Fruit fly (Drosophila melanogaster): ENCODE data around the gene PGAP5.

PGAP5 gene

DNA sequence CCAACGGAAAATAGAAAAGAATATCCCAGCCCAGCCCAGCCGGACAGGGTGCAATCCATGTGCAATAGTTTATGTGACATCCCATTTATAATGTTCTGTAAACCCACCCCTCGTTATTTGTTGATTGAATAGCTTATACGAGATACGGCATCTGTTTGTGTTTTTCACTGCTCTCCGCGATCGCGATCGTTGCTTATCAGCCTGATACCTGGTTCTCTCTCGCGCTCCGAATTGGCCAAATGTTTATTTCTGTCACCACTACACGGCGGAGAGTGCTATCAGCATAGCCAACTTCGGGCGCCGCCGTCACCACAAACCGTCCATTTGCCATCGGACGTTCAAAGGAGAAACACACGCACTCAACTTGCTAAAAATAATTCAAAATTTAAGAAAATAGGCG, 15.3 kb downstream of the PGAP5 start, which contains the start of gene CG8353 (continued):
- TF ChIP-seq CG18599 (GFP tag; optimal IDR thresholded peaks at IDR 0.05) (no peak), MESR4 (GFP tag; optimal IDR thresholded peaks at IDR 0.05) (peak; percentile 28), sr (GFP tag; IDR thresholded peaks at IDR 0.05) (no peak), wek (GFP tag; optimal IDR thresholded peaks at IDR 0.05) (peak; percentile 71), zfh1 (GFP tag; IDR thresholded peaks at IDR 0.05) (0 out of 3 replicates have a peak, but pooled peaks have one; percentile 50), Lpt (GFP tag; optimal IDR thresholded peaks at IDR 0.05) (no peak), mirr (GFP tag; optimal IDR thresholded peaks at IDR 0.05) (peak; percentile 80), Trl (optimal IDR thresholded peaks at IDR 0.05) (peak in 1 of 2 experiments; percentile 62), Trl (GFP tag; optimal IDR thresholded peaks at IDR 0.05) (no peak), CG13287 (GFP tag; IDR thresholded peaks at IDR 0.05; ENCODE audit: partially characterized antibody) (0 out of 2 replicates have a peak, but pooled peaks have one; percentile 20), Adf1 (GFP tag; IDR thresholded peaks at IDR 0.05) (peak; percentile 42; the same call in 1 of the 2 replicates), CG6854 (GFP tag; optimal IDR thresholded peaks at IDR 0.05) (peak; percentile 27), Jarid2 (GFP tag; optimal IDR thresholded peaks at IDR 0.05) (peak; percentile 29), row (GFP tag; IDR thresholded peaks at IDR 0.05) (0 out of 3 replicates have a peak, but pooled peaks have one; percentile 6), sug (tag; optimal IDR thresholded peaks at IDR 0.05) (peak; percentile 32), E2f1 (GFP tag; IDR thresholded peaks at IDR 0.05) (no peak), seq (GFP tag; IDR thresholded peaks at IDR 0.05) (0 out of 2 replicates have a peak, but pooled peaks have one; percentile 30), Drgx (GFP tag; IDR thresholded peaks at IDR 0.05) (peak; percentile 15; the same call in 1 of the 2 replicates), MBD-R2 (GFP tag; IDR thresholded peaks at IDR 0.05) (0 out of 2 replicates have a peak, but pooled peaks have one; percentile 23)

DNA sequence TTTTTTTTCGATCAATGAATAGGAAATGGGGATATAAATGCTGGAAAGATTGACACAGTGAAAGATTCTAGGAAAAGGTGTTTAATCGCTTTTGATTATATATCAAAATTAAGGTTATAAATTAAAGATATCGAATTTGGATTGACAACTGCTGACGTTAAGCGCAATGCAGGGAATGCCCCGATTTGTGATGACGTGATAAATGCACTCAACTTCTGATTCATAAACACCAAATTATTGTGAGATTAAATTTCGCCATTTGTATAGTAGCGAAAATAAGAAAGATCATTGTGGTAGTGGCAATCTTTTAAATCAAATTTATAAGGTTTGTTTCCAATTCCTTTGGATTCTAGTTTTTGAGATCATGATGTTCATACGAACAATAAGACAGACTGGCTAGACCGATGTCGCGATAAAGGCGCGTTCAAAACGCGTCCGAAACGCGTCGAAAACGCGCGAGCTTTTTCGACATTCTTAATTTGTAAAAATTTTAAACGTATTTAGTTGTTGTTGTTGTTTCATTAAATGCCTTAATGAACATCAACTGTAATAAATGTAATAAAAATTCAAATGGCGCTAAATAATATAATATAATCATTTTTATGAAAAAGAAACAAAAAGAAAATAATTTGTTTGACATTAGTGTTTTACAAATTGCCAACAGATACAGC, 16.7 kb downstream of the PGAP5 start, which contains the start of gene CG8349:
Gene CG8349, plus strand, starts transcription at position 657 of the 671 bp plus-strand sequence.
- TF ChIP-seq unpg (GFP tag; optimal IDR thresholded peaks at IDR 0.05) (no peak), sens (GFP tag) (peak; percentile 8), CG8359 (GFP tag; optimal IDR thresholded peaks at IDR 0.05; ENCODE audit: borderline replicate concordance) (peak; percentile 99)

DNA sequence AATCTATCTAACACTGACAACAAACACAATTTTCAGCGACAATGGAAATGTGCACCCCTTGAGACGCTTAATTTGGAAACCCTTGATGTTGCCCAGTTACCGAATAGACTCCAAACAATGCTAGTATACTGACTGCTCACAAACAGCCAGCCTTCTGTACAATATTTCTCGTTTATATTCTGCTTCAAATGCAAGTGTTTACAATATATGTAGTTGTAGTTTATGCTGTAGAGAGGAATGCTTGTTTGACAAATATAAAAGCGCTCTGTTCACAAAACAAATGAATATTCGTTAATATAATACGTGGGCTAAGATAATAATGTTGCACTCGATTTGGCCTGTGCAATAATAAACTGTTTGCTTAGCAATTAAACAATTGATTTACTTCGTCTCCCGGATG, 19.2 kb downstream of the PGAP5 start, which contains the start of gene CG8292:
Gene CG8292, minus strand, starts transcription at position 101 of the 400 bp plus-strand sequence.
- TF ChIP-seq hbn (GFP tag; IDR thresholded peaks at IDR 0.05; ENCODE audit: partially characterized antibody): no peak
- no peak for TF ChIP-seq trh (GFP tag; optimal IDR thresholded peaks at IDR 0.05)

DNA sequence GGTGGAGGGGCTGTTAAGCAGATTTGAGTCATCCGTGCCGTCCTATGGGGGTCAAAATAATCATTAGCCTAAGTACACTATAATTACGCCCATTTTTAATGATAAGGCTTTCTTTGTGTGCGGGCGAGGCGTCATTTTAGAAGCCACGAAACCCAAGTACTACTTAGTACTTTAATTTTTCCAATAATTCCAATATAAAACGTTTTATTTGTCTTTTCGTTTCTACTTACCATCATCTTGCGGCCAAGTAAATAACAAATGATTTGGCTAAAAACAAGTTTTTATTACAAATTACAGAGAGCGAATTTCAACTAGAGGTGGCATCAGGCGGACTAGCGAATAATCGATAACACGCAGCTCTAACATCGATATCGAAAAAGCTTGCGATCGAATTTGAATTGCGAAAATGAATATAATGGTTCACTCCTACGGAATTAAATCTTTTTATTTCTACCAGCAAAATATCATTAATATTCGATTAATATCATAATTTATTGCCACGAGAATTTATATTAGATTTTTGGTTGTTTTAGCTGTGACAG, 21.8 kb downstream of the PGAP5 start, which contains the start of gene Snx6:
Gene Snx6, minus strand, starts transcription at position 349 of the 542 bp plus-strand sequence.
- TF ChIP-seq CG2129 (GFP tag; IDR thresholded peaks at IDR 0.05; ENCODE audit: partially characterized antibody) (peak; percentile 46; the same call in 1 of the 2 replicates), CG10267 (tag; optimal IDR thresholded peaks at IDR 0.05) (peak; percentile 26), CG12942 (GFP tag; optimal IDR thresholded peaks at IDR 0.05) (no peak), dimm (GFP tag; IDR thresholded peaks at IDR 0.05) (no peak), zen2 (GFP tag; IDR thresholded peaks at IDR 0.05; ENCODE audit: partially characterized antibody) (peak; percentile 59), stwl (tag; optimal IDR thresholded peaks at IDR 0.05) (peak; percentile 62), jumu (GFP tag; optimal IDR thresholded peaks at IDR 0.05) (no peak), phol (tag; optimal IDR thresholded peaks at IDR 0.05) (peak; percentile 46), Sry-δ (GFP tag; optimal IDR thresholded peaks at IDR 0.05) (peak; percentile 87), CG14667 (GFP tag; IDR thresholded peaks at IDR 0.05) (no peak), caup (GFP tag; optimal IDR thresholded peaks at IDR 0.05; ENCODE audit: severe bottlenecking) (no peak), knrl (GFP tag; IDR thresholded peaks at IDR 0.05; ENCODE audit: partially characterized antibody) (peak; percentile 40; the same call in 1 of the 3 replicates), BEAF-32 (GFP tag; optimal IDR thresholded peaks at IDR 0.05) (peak; percentile 64), lbe (GFP tag; optimal IDR thresholded peaks at IDR 0.05) (peak; percentile 56), lov (optimal IDR thresholded peaks at IDR 0.05) (no peak), lov (GFP tag; IDR thresholded peaks at IDR 0.05) (no peak), Opbp (GFP tag; IDR thresholded peaks at IDR 0.05; ENCODE audit: partially characterized antibody) (peak; percentile 28; the same call in 1 of the 3 replicates), Sry-β (GFP tag; optimal IDR thresholded peaks at IDR 0.05) (no peak), Nf-YA (GFP tag; IDR thresholded peaks at IDR 0.05) (no peak), YL-1 (GFP tag; optimal IDR thresholded peaks at IDR 0.05) (peak; percentile 14)
